Worm (Caenorhabditis elegans) whole organism, L3 larva: ENCODE measurements around the gene T18D3.1.

Experiments
- aly-2 ChIP-seq: fragments of 150-350 bp; optimal IDR thresholded peaks from 2 replicates; lab custom pipeline; 2014; ENCODE audit warnings: missing biosample characterization, missing genetic modification characterization
- ceh-16 ChIP-seq: sonication (generic microtip); optimal IDR thresholded peaks from 2 replicates; lab custom pipeline; 2017; ENCODE audit warnings: missing biosample characterization, missing genetic modification characterization
- ceh-28 ChIP-seq: fragments of 150-350 bp; optimal IDR thresholded peaks from 2 replicates; lab custom pipeline; 2014; ENCODE audit warnings: missing biosample characterization, missing genetic modification reagents, missing genetic modification characterization
- elt-2 ChIP-seq: sonication (generic microtip); optimal IDR thresholded peaks from 2 replicates; lab custom pipeline; 2016; ENCODE audit warnings: missing genetic modification reagents, mild to moderate bottlenecking, missing genetic modification characterization, missing compliant biosample characterization
- pha-4 ChIP-seq: fragments of 150-350 bp; optimal IDR thresholded peaks from 2 replicates; lab custom pipeline; 2014; ENCODE audit warnings: missing biosample characterization, missing genetic modification reagents, missing genetic modification characterization
- pqm-1 ChIP-seq: fragments of 150-350 bp; optimal IDR thresholded peaks from 2 replicates; lab custom pipeline; 2017; ENCODE audit warnings: missing biosample characterization, missing genetic modification characterization, inconsistent platforms
- unc-62 ChIP-seq: fragments of 150-350 bp; sonication (generic microtip); optimal IDR thresholded peaks from 4 replicates; lab custom pipeline; 2014; ENCODE audit warnings: missing biosample characterization, missing genetic modification reagents, missing genetic modification characterization
- ztf-11 ChIP-seq: fragments of 150-350 bp; optimal IDR thresholded peaks from 2 replicates; lab custom pipeline; 2014; ENCODE audit warnings: missing biosample characterization, missing genetic modification characterization

ce11 chrX:12484078-12484477 is 29.5 kb downstream of the T18D3.1 start:
- TF ChIP-seq ceh-28 (tag; lab: Kevin White, UChicago), result no peak
- TF ChIP-seq elt-2 (tag; lab: Kevin White, UChicago), result no peak
- TF ChIP-seq aly-2 (tag; lab: Kevin White, UChicago), result no peak
- TF ChIP-seq unc-62 (GFP tag; lab: Kevin White, UChicago), result no peak
- TF ChIP-seq ceh-16 (tag; lab: Kevin White, UChicago), result no peak
- no peak for TF ChIP-seq pha-4
- TF ChIP-seq pqm-1 (tag; lab: Kevin White, UChicago), result no peak
- no peak for TF ChIP-seq ztf-11 (tag; lab: Kevin White, UChicago)
